Fruit fly (Drosophila melanogaster) whole organism, wandering third instar larva: ENCODE data around the gene CG18622.

ENCODE experiments used
- Abd-B ChIP-seq: fragments of >200 bp; optimal IDR thresholded peaks from 2 replicates; lab custom pipeline; 2017; ENCODE audit warnings: missing biosample characterization, missing genetic modification characterization
- CG32264 ChIP-seq: fragments of 200-800 bp; sonication (Bioruptor generic); optimal IDR thresholded peaks from 2 replicates; lab custom pipeline; 2016; ENCODE audit warnings: missing biosample characterization, missing genetic modification characterization
- CG9705 ChIP-seq: fragments of 200-800 bp; sonication (Bioruptor generic); optimal IDR thresholded peaks from 2 replicates; lab custom pipeline; 2018; ENCODE audit warnings: missing biosample characterization, mild to moderate bottlenecking, missing genetic modification characterization
- CrebA ChIP-seq: fragments of 200-800 bp; sonication (Bioruptor generic); optimal IDR thresholded peaks from 2 replicates; lab custom pipeline; 2016; ENCODE audit warnings: missing biosample characterization, mild to moderate bottlenecking, missing genetic modification characterization, borderline replicate concordance
- Dfd ChIP-seq: fragments of >200 bp; optimal IDR thresholded peaks from 2 replicates; lab custom pipeline; 2017; ENCODE audit warnings: missing biosample characterization, missing genetic modification characterization
- Dif ChIP-seq: fragments of 200-275, 200-300 bp; sonication (Bioruptor generic); optimal IDR thresholded peaks from 2 replicates; lab custom pipeline; 2018; ENCODE audit warnings: missing biosample characterization, missing genetic modification characterization; ENCODE audit not compliant: partially characterized antibody
- GATAd ChIP-seq: sonication (Bioruptor generic); optimal IDR thresholded peaks from 2 replicates; lab custom pipeline; 2016; ENCODE audit warnings: missing biosample characterization, missing genetic modification characterization
- Hr78 ChIP-seq: fragments of >200 bp; optimal IDR thresholded peaks from 2 replicates; lab custom pipeline; 2017; ENCODE audit warnings: missing biosample characterization, missing genetic modification characterization
- Hr83 ChIP-seq: fragments of 200-300 bp; sonication (Bioruptor generic); optimal IDR thresholded peaks from 2 replicates; lab custom pipeline; 2016; ENCODE audit warnings: missing biosample characterization, mild to moderate bottlenecking, missing genetic modification characterization, moderate library complexity; ENCODE audit not compliant: poor library complexity, severe bottlenecking
- Jra ChIP-seq: sonication (Bioruptor generic); optimal IDR thresholded peaks from 2 replicates; lab custom pipeline; 2016; ENCODE audit warnings: missing biosample characterization, missing genetic modification characterization
- Mio ChIP-seq: sonication (Bioruptor generic); optimal IDR thresholded peaks from 2 replicates; lab custom pipeline; 2016; ENCODE audit warnings: missing biosample characterization, missing genetic modification characterization
- OdsH ChIP-seq: fragments of 200-800 bp; sonication (Bioruptor generic); optimal IDR thresholded peaks from 2 replicates; lab custom pipeline; 2016; ENCODE audit warnings: missing biosample characterization, mild to moderate bottlenecking, missing genetic modification characterization
- Rel ChIP-seq, 2 experiments: fragments of 200-800 bp; sonication (Bioruptor generic) in 1 of 2; optimal IDR thresholded peaks; 2 replicates in 1 of 2; 3 replicates in 1 of 2; lab custom pipeline; 2016 to 2019; ENCODE audit warnings: mild to moderate bottlenecking in 2 of 2, missing biosample characterization in 2 of 2, missing genetic modification characterization in 2 of 2, moderate library complexity in 1 of 2
- Sp1 ChIP-seq: fragments of 200-800 bp; sonication (Bioruptor generic); optimal IDR thresholded peaks from 3 replicates; lab custom pipeline; 2019; ENCODE audit warnings: missing biosample characterization, mild to moderate bottlenecking, missing genetic modification characterization, moderate library complexity
- Vsx2 ChIP-seq: fragments of 200-300, 225-300 bp; sonication (Bioruptor generic); optimal IDR thresholded peaks from 2 replicates; lab custom pipeline; 2018; ENCODE audit warnings: missing biosample characterization, missing genetic modification characterization; ENCODE audit not compliant: partially characterized antibody
- brk ChIP-seq: fragments of 200-800 bp; sonication (Bioruptor generic); optimal IDR thresholded peaks from 2 replicates; lab custom pipeline; 2016; ENCODE audit warnings: missing biosample characterization, mild to moderate bottlenecking, missing genetic modification characterization
- dl ChIP-seq, 2 experiments: fragments of 175-275, 200-275 bp in 1 of 2; fragments of 200-275 bp in 1 of 2; sonication (Bioruptor generic); optimal IDR thresholded peaks; lab custom pipeline; 2018; ENCODE audit warnings: mild to moderate bottlenecking in 2 of 2, missing biosample characterization in 2 of 2, missing genetic modification characterization in 2 of 2, moderate library complexity in 2 of 2; ENCODE audit not compliant: partially characterized antibody in 2 of 2, insufficient read depth in 1 of 2
- dmrt93B ChIP-seq: fragments of 200-800 bp; sonication (Bioruptor generic); optimal IDR thresholded peaks from 2 replicates; lab custom pipeline; 2018; ENCODE audit warnings: missing biosample characterization, mild to moderate bottlenecking, missing genetic modification characterization
- dsf ChIP-seq: sonication (Bioruptor generic); optimal IDR thresholded peaks from 2 replicates; lab custom pipeline; 2016; ENCODE audit warnings: missing biosample characterization, missing genetic modification characterization, borderline replicate concordance
- foxo ChIP-seq, 2 experiments: fragments of 200-800 bp; sonication (Bioruptor generic); optimal IDR thresholded peaks; 2 replicates in 1 of 2; 3 replicates in 1 of 2; lab custom pipeline; 2016 to 2017; ENCODE audit warnings: missing biosample characterization in 2 of 2, missing genetic modification characterization in 2 of 2
- h ChIP-seq: fragments of 200-800 bp; sonication (Bioruptor generic); optimal IDR thresholded peaks from 3 replicates; lab custom pipeline; 2016; ENCODE audit warnings: missing biosample characterization, mild to moderate bottlenecking, missing genetic modification characterization
- jim ChIP-seq: fragments of 175-275, 200-325 bp; sonication (Bioruptor generic); optimal IDR thresholded peaks from 2 replicates; lab custom pipeline; 2016; ENCODE audit warnings: missing biosample characterization, mild to moderate bottlenecking, missing genetic modification characterization
- lola ChIP-seq: fragments of >200 bp; optimal IDR thresholded peaks from 2 replicates; lab custom pipeline; 2017; ENCODE audit warnings: missing biosample characterization, missing genetic modification characterization
- pan ChIP-seq: fragments of >200 bp; optimal IDR thresholded peaks from 2 replicates; lab custom pipeline; 2017
- psq ChIP-seq: fragments of 200-800 bp; sonication (Bioruptor generic); optimal IDR thresholded peaks from 3 replicates; lab custom pipeline; 2017; ENCODE audit warnings: missing biosample characterization, mild to moderate bottlenecking, missing genetic modification characterization, moderate library complexity
- rgr ChIP-seq: fragments of 200-800 bp; sonication (Bioruptor generic); optimal IDR thresholded peaks from 3 replicates; lab custom pipeline; 2016; ENCODE audit warnings: missing biosample characterization, mild to moderate bottlenecking, missing genetic modification characterization
- sage ChIP-seq: fragments of 200-800 bp; sonication (Bioruptor generic); optimal IDR thresholded peaks from 2 replicates; lab custom pipeline; 2016; ENCODE audit warnings: missing biosample characterization, mild to moderate bottlenecking, missing genetic modification characterization
- sv ChIP-seq: fragments of 200-800 bp; sonication (Bioruptor generic); optimal IDR thresholded peaks from 3 replicates; lab custom pipeline; 2016; ENCODE audit warnings: missing biosample characterization, missing genetic modification characterization
- tai ChIP-seq: sonication (Bioruptor generic); optimal IDR thresholded peaks from 2 replicates; lab custom pipeline; 2016; ENCODE audit warnings: missing biosample characterization, missing genetic modification characterization
- usp ChIP-seq: fragments of >200 bp; optimal IDR thresholded peaks from 2 replicates; lab custom pipeline; 2017; ENCODE audit warnings: missing biosample characterization, missing genetic modification characterization
- woc ChIP-seq: sonication (Bioruptor generic); optimal IDR thresholded peaks from 2 replicates; lab custom pipeline; 2016; ENCODE audit warnings: missing biosample characterization, mild to moderate bottlenecking, missing genetic modification characterization

CG18622 gene

DNA sequence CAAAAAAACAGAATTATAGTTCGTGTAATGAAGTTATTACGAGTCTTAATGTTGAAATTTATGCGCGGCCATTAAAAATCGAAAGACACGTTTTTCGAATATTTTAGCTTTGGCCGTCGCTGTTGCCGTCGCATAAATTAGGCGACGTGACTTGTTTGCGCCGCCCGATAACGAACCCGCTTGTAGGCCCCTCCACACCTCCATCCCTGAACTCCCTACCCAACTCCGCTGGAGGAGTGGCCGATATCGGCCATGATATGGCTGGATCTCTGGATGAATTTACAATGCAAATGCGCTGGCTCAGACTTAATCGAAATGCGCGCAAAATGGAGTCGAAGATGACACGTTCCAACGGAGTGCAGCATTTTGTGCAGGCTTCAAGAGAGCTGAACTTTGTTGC lies 33.1 kb downstream of the CG18622 start:
- no peak for TF ChIP-seq Hr83 (GFP tag; lab: Kevin White, UChicago)
- TF ChIP-seq dmrt93B (GFP tag; lab: Kevin White, UChicago) = no peak
- TF ChIP-seq Hr78 = no peak
- TF ChIP-seq pan (lab: Kevin White, UChicago) = no peak

- TF ChIP-seq lola = no peak
- TF ChIP-seq GATAd (GFP tag; lab: Kevin White, UChicago) = no peak
- no peak for TF ChIP-seq OdsH (GFP tag; lab: Kevin White, UChicago)
- TF ChIP-seq Dif (GFP tag; lab: Kevin White, UChicago) = no peak
These were observed 36.2 kb downstream of the CG18622 start for dm6 chr3R:16951374-16951773.

- TF ChIP-seq Dif (GFP tag; lab: Kevin White, UChicago) = peak; percentile 7
- no peak for TF ChIP-seq Vsx2 (GFP tag; lab: Kevin White, UChicago)
- TF ChIP-seq jim (GFP tag; lab: Kevin White, UChicago) = peak; percentile 37
These were observed 38.9 kb downstream of the CG18622 start for dm6 chr3R:16948667-16949066.

DNA sequence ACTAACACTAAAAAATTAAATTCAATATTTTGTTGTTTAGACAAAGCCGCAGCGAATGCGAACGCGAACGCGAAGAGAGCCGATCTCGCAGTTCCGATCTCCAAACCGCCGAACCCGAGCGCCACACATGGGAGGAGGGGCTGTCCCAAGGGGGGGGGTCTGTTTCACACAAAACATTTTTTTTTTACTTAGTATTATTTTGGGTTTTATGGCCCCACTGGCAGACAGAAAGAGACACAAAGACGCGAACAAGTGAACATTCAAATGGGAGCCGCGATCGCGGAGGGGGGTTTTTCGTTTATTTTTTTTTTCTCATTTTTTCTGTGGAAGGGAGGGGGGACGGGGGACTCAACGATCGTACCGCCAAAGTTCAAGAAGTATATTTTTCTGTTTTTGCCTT lies 43.3 kb downstream of the CG18622 start:
- TF ChIP-seq Rel (GFP tag; optimal IDR thresholded peaks at IDR 0.05; lab: Kevin White, UChicago) (no peak), Rel (tag; optimal IDR thresholded peaks at IDR 0.05; lab: Kevin White, UChicago) (peak; percentile 16), jim (GFP tag; lab: Kevin White, UChicago) (no peak), CrebA (GFP tag; lab: Kevin White, UChicago) (no peak), CG9705 (GFP tag; lab: Kevin White, UChicago) (no peak), Hr78 (no peak)

DNA sequence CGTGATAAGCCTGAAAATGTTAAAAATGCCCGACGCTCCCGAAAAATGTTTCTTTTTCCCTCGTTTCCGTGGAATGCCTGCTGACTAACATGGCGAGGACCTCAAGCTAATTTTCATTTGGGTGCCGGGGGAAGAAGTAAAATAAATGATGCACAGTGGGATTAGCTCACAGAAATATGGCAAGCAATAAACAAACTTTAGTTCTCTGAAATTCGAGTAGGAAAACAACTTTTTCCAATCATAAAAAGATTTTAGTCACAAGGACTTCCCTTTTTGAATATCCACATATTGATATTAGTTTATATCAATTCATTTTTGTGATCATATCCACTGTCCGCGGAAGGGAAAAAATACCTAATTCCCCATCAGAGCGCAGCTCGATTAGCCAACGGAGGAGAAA lies 46.2 kb downstream of the CG18622 start:
- TF ChIP-seq foxo (GFP tag; optimal IDR thresholded peaks at IDR 0.05; lab: Kevin White, UChicago) = peak in 1 of 2 experiments; percentile 2
- TF ChIP-seq woc = no peak
- TF ChIP-seq, all 38 proteins: peak for 1

DNA sequence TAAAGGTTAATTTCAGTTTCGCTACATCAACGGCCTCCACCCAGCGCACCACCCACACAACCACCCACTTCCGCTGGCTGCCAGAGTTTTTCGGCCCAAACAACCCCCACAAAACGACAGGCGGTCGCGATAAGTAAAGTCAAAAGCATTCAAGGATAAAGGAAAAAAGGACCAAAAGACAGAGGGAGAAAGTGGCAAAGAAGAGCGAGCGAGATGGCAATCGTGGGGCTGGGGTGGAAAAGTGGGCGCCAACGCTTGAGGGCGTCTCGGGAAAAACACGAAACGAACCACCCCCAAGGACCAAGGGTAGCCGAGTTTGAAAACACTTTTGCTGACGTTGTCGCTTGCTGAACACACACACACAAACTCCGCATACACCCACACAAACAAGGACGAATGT lies 47.0 kb downstream of the CG18622 start:
- TF ChIP-seq foxo (GFP tag; optimal IDR thresholded peaks at IDR 0.05; lab: Kevin White, UChicago) (no peak), CG32264 (GFP tag; lab: Kevin White, UChicago) (no peak), sage (GFP tag; lab: Kevin White, UChicago) (no peak), Sp1 (no peak), psq (GFP tag; lab: Kevin White, UChicago) (no peak), Abd-B (GFP tag; lab: Kevin White, UChicago) (no peak), dl (GFP tag; optimal IDR thresholded peaks at IDR 0.05; lab: Kevin White, UChicago; ENCODE audit: insufficient read depth in 1 of 2, partially characterized antibody in 2 of 2) (no peak), tai (no peak), lola (no peak), Dfd (GFP tag; lab: Kevin White, UChicago) (no peak), brk (GFP tag; lab: Kevin White, UChicago) (no peak), Hr78 (no peak), sv (GFP tag; lab: Kevin White, UChicago) (no peak), Vsx2 (GFP tag; lab: Kevin White, UChicago) (no peak), usp (GFP tag; lab: Kevin White, UChicago) (no peak), woc (no peak), rgr (no peak)
- TF ChIP-seq, all 38 proteins: peak for 0

dm6 chr3R:16936319-16936718 lies 51.2 kb downstream of the CG18622 start:
- TF ChIP-seq dl (GFP tag; optimal IDR thresholded peaks at IDR 0.05; lab: Kevin White, UChicago; ENCODE audit: insufficient read depth in 1 of 2, partially characterized antibody in 2 of 2) (no peak), rgr (no peak), lola (no peak), dsf (GFP tag; lab: Kevin White, UChicago) (no peak), Dif (GFP tag; lab: Kevin White, UChicago) (no peak), Dfd (GFP tag; lab: Kevin White, UChicago) (no peak), Mio (GFP tag; lab: Kevin White, UChicago) (no peak), h (GFP tag; lab: Kevin White, UChicago) (no peak), usp (GFP tag; lab: Kevin White, UChicago) (no peak), sv (GFP tag; lab: Kevin White, UChicago) (no peak), Jra (GFP tag; lab: Kevin White, UChicago) (no peak), psq (GFP tag; lab: Kevin White, UChicago) (no peak), Abd-B (GFP tag; lab: Kevin White, UChicago) (no peak)
